Worm (Caenorhabditis elegans) whole organism, L4 larva: Measurements from ENCODE around the gene F28A10.7.
"Not testable (repeated sequence)": the region's sequence is repeated elsewhere in the genome, so short reads cannot be mapped to it uniquely, and the experiment has no call there.

Experiments used
- D1046.2 ChIP-seq: fragments of 200-800 bp; sonication (Bioruptor generic); IDR thresholded peaks from 2 replicates; pipeline ENCODE4 v1.3.6; 2022; ENCODE audit warnings: missing genetic modification characterization, missing compliant biosample characterization
- F26F4.8 ChIP-seq: fragments of 200-800 bp; sonication (Bioruptor generic); conservative IDR thresholded peaks from 2 replicates; pipeline ENCODE4 v1.3.6; 2022; ENCODE audit warnings: missing genetic modification characterization, missing compliant biosample characterization
- F49E8.2 ChIP-seq: sonication (generic microtip); optimal IDR thresholded peaks from 2 replicates; lab custom pipeline; 2016; ENCODE audit warnings: missing compliant biosample characterization, mild to moderate bottlenecking, missing genetic modification characterization, borderline replicate concordance
- R02D3.7 ChIP-seq: fragments of 150-350 bp; sonication (generic microtip); optimal IDR thresholded peaks from 3 replicates; lab custom pipeline; 2014; ENCODE audit warnings: missing biosample characterization, missing genetic modification characterization
- T26A8.4 ChIP-seq: fragments of 200-800 bp; sonication (Bioruptor generic); IDR thresholded peaks from 2 replicates; pipeline ENCODE4 v1.3.6; 2022; ENCODE audit warnings: missing genetic modification characterization, missing compliant biosample characterization
- Y48G9A.11 ChIP-seq: fragments of 200-800 bp; sonication (Bioruptor generic); IDR thresholded peaks from 2 replicates; pipeline ENCODE4 v1.3.6; 2022; ENCODE audit warnings: missing genetic modification reagents, missing genetic modification characterization, missing compliant biosample characterization
- Y75B8A.6 ChIP-seq: fragments of 200-800 bp; sonication (Bioruptor generic); IDR thresholded peaks from 2 replicates; pipeline ENCODE4 v1.3.6; 2022; ENCODE audit warnings: missing genetic modification reagents, missing genetic modification characterization, missing compliant biosample characterization
- ZK546.5 ChIP-seq, 2 experiments: sonication (generic microtip); optimal IDR thresholded peaks; 2 replicates each; lab custom pipeline; 2017; ENCODE audit warnings: missing biosample characterization in 2 of 2, missing genetic modification characterization in 2 of 2
- aha-1 ChIP-seq: fragments of 150-350 bp; peaks from one replicate; lab custom pipeline; 2014; ENCODE audit warnings: missing biosample characterization, missing genetic modification characterization
- aly-2 ChIP-seq: sonication (generic microtip); optimal IDR thresholded peaks from 2 replicates; lab custom pipeline; 2018; ENCODE audit warnings: missing biosample characterization, missing genetic modification characterization
- ama-1 ChIP-seq: fragments of 150-350 bp; optimal IDR thresholded peaks from 2 replicates; lab custom pipeline; 2014; ENCODE audit warnings: inconsistent platforms, mixed read lengths
- arid-1 ChIP-seq: fragments of 200-800 bp; sonication (Bioruptor generic); conservative IDR thresholded peaks from 2 replicates; pipeline ENCODE4 v1.3.6; 2022; ENCODE audit warnings: missing genetic modification reagents, missing genetic modification characterization, missing compliant biosample characterization
- ceh-32 ChIP-seq: sonication (generic microtip); optimal IDR thresholded peaks from 2 replicates; lab custom pipeline; 2016; ENCODE audit warnings: mild to moderate bottlenecking, missing genetic modification characterization, missing compliant biosample characterization; ENCODE audit not compliant: poor library complexity
- ceh-44 ChIP-seq: fragments of 200-800 bp; sonication (Bioruptor generic); IDR thresholded peaks from 2 replicates; pipeline ENCODE4 v1.3.6; 2022; ENCODE audit warnings: missing genetic modification reagents, missing genetic modification characterization, missing compliant biosample characterization
- ctbp-1 ChIP-seq: fragments of 200-800 bp; sonication (Bioruptor generic); IDR thresholded peaks from 2 replicates; pipeline ENCODE4 v1.3.6; 2022; ENCODE audit warnings: missing genetic modification reagents, missing genetic modification characterization, missing compliant biosample characterization
- dmd-8 ChIP-seq: fragments of 200-800 bp; sonication (Bioruptor generic); IDR thresholded peaks from 2 replicates; pipeline ENCODE4 v1.3.6; 2022; ENCODE audit warnings: missing genetic modification characterization, missing compliant biosample characterization
- egl-43 ChIP-seq: fragments of 200-800 bp; sonication (Bioruptor generic); IDR thresholded peaks from 2 replicates; pipeline ENCODE4 v1.3.6; 2022; ENCODE audit warnings: missing genetic modification reagents, missing genetic modification characterization, missing compliant biosample characterization
- fos-1 ChIP-seq: fragments of 150-350 bp; optimal IDR thresholded peaks from 2 replicates; lab custom pipeline; 2014; ENCODE audit warnings: missing biosample characterization, missing genetic modification characterization
- lim-7 ChIP-seq: fragments of 200-800 bp; sonication (Bioruptor generic); IDR thresholded peaks from 2 replicates; pipeline ENCODE4 v1.3.6; 2022; ENCODE audit warnings: missing genetic modification characterization, missing compliant biosample characterization
- lsy-2 ChIP-seq, 2 experiments: fragments of 150-350 bp in 1 of 2; sonication (generic microtip) in 1 of 2; optimal IDR thresholded peaks; 2 replicates each; lab custom pipeline; 2014 to 2017; ENCODE audit warnings: missing biosample characterization in 2 of 2, missing genetic modification characterization in 2 of 2
- madf-5 ChIP-seq, 2 experiments: fragments of 200-800 bp; sonication (Bioruptor generic); IDR thresholded peaks; 2 replicates each; pipeline ENCODE4 v1.3.6; 2022; ENCODE audit warnings: missing compliant biosample characterization in 2 of 2, missing genetic modification characterization in 2 of 2
- mep-1 ChIP-seq: fragments of 150-350 bp; sonication (generic microtip); optimal IDR thresholded peaks from 3 replicates; lab custom pipeline; 2014; ENCODE audit warnings: missing biosample characterization, missing genetic modification characterization
- mes-2 ChIP-seq: sonication (generic microtip); optimal IDR thresholded peaks from 2 replicates; lab custom pipeline; 2016; ENCODE audit warnings: missing genotype, mild to moderate bottlenecking, missing genetic modification characterization, missing compliant biosample characterization; ENCODE audit not compliant: poor library complexity, severe bottlenecking
- mxl-2 ChIP-seq: fragments of 200-800 bp; sonication (Bioruptor generic); conservative IDR thresholded peaks from 2 replicates; pipeline ENCODE4 v1.3.6; 2022; ENCODE audit warnings: missing genetic modification reagents, missing genetic modification characterization, missing compliant biosample characterization
- nhr-11 ChIP-seq: fragments of 150-350 bp; optimal IDR thresholded peaks from 2 replicates; lab custom pipeline; 2014; ENCODE audit warnings: missing biosample characterization, missing genetic modification characterization
- nhr-111 ChIP-seq: fragments of 200-800 bp; sonication (Bioruptor generic); optimal IDR thresholded peaks from 2 replicates; lab custom pipeline; 2018; ENCODE audit warnings: mild to moderate bottlenecking, missing genetic modification characterization, missing compliant biosample characterization
- nhr-237 ChIP-seq: sonication (generic microtip); optimal IDR thresholded peaks from 2 replicates; lab custom pipeline; 2017; ENCODE audit warnings: missing biosample characterization, missing genetic modification characterization
- nhr-6 ChIP-seq: fragments of 150-350 bp; optimal IDR thresholded peaks from 2 replicates; lab custom pipeline; 2014; ENCODE audit warnings: missing biosample characterization, missing genetic modification characterization
- pha-4 ChIP-seq, 2 experiments: fragments of 150-350 bp in 1 of 2; fragments of 200-800 bp in 1 of 2; sonication (Bioruptor generic) in 1 of 2; IDR thresholded peaks in 1 of 2; optimal IDR thresholded peaks in 1 of 2; 2 replicates each; pipeline versions ENCODE4 v1.3.6 to Lab custom; 2014 to 2022; ENCODE audit warnings: missing genetic modification characterization in 2 of 2, missing genetic modification reagents in 2 of 2, missing biosample characterization in 1 of 2, missing compliant biosample characterization in 1 of 2
- php-3 ChIP-seq: fragments of 200-800 bp; sonication (Bioruptor generic); IDR thresholded peaks from 2 replicates; pipeline ENCODE4 v1.3.6; 2022; ENCODE audit warnings: missing genetic modification reagents, missing genetic modification characterization, missing compliant biosample characterization
- pqm-1 ChIP-seq: sonication (generic microtip); optimal IDR thresholded peaks from 2 replicates; lab custom pipeline; 2017; ENCODE audit warnings: missing biosample characterization, missing genetic modification characterization
- saeg-2 ChIP-seq: fragments of 200-800 bp; sonication (Bioruptor generic); IDR thresholded peaks from 2 replicates; pipeline ENCODE4 v1.3.6; 2022; ENCODE audit warnings: missing genetic modification reagents, missing genetic modification characterization, missing compliant biosample characterization
- sdz-12 ChIP-seq: fragments of 200-800 bp; sonication (Bioruptor generic); optimal IDR thresholded peaks from 2 replicates; lab custom pipeline; 2018; ENCODE audit warnings: mild to moderate bottlenecking, missing genetic modification characterization, missing compliant biosample characterization
- snpc-4 ChIP-seq: fragments of 150-350 bp; optimal IDR thresholded peaks from 2 replicates; lab custom pipeline; 2014; ENCODE audit warnings: missing biosample characterization, missing genetic modification characterization
- spr-1 ChIP-seq: sonication (generic microtip); optimal IDR thresholded peaks from 2 replicates; lab custom pipeline; 2016; ENCODE audit warnings: mild to moderate bottlenecking, missing genetic modification characterization, missing compliant biosample characterization
- spr-3 ChIP-seq: fragments of 200-800 bp; sonication (Bioruptor generic); optimal IDR thresholded peaks from 2 replicates; lab custom pipeline; 2018; ENCODE audit warnings: mild to moderate bottlenecking, missing genetic modification characterization, missing compliant biosample characterization
- tag-97 ChIP-seq: fragments of 200-800 bp; sonication (Bioruptor generic); IDR thresholded peaks from 2 replicates; pipeline ENCODE4 v1.3.6; 2022; ENCODE audit warnings: missing genetic modification characterization, missing compliant biosample characterization
- unc-62 ChIP-seq, 3 experiments: fragments of 150-350 bp in 1 of 3; sonication (generic microtip); optimal IDR thresholded peaks in 2 of 3; peaks in 1 of 3; 1 replicate in 1 of 3; 2 replicates in 2 of 3; lab custom pipeline; 2014 to 2017; ENCODE audit warnings: missing biosample characterization in 3 of 3, missing genetic modification characterization in 3 of 3, missing genetic modification reagents in 3 of 3, missing genotype in 1 of 3
- zfp-2 ChIP-seq: sonication (generic microtip); optimal IDR thresholded peaks from 2 replicates; lab custom pipeline; 2016; ENCODE audit warnings: mild to moderate bottlenecking, missing genetic modification characterization, missing compliant biosample characterization
- zfp-3 ChIP-seq: fragments of 200-800 bp; sonication (Bioruptor generic); conservative IDR thresholded peaks from 2 replicates; pipeline ENCODE4 v1.3.6; 2022; ENCODE audit warnings: missing genetic modification reagents, missing genetic modification characterization, missing compliant biosample characterization
- ztf-7 ChIP-seq: fragments of 150-350 bp; optimal IDR thresholded peaks from 2 replicates; lab custom pipeline; 2014; ENCODE audit warnings: missing biosample characterization, missing genetic modification characterization

The F28A10.7 gene

ce11 chrII:825521-825920 is 20.0 kb downstream of the F28A10.7 start, which contains the start of gene F28A10.1:
F28A10.1 (plus strand) TSS chrII:825821.
- peak; percentile 8 for TF ChIP-seq aha-1
- no peak for TF ChIP-seq egl-43

DNA sequence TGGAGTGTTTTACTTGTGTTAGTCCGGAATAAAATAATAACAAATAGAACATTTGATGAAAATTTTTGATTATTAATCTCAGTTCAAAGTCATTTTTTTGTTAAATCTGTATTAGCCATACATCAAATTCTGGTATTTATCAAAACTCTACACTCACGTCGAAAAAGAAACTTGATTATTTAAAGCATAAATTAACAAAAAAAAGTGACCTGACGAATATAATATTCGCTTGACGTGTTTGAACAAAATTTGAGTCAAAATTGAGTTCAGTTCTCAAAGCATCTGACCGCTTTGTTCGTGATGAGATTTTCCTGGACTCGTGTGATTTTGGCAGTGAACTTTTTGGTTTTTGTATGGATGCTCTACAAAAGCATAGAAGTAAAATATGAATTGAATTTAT is 22.0 kb downstream of the F28A10.7 start, which contains the start of gene F46F5.10:
F46F5.10 (plus strand) TSS at position 301 of the 400 bp plus-strand sequence.
- TF ChIP-seq ztf-7 (tag; lab: Kevin White, UChicago) (no peak), nhr-111 (GFP tag; lab: Kevin White, UChicago) (no peak), lsy-2 (tag; optimal IDR thresholded peaks at IDR 0.05; lab: Kevin White, UChicago) (no peak), saeg-2 (GFP tag; lab: Robert Waterston, UW) (no peak), snpc-4 (tag; lab: Kevin White, UChicago) (no peak), R02D3.7 (tag; lab: Kevin White, UChicago) (no peak), T26A8.4 (GFP tag; lab: Robert Waterston, UW) (no peak), ceh-32 (tag; lab: Kevin White, UChicago) (no peak), mep-1 (no peak)

DNA sequence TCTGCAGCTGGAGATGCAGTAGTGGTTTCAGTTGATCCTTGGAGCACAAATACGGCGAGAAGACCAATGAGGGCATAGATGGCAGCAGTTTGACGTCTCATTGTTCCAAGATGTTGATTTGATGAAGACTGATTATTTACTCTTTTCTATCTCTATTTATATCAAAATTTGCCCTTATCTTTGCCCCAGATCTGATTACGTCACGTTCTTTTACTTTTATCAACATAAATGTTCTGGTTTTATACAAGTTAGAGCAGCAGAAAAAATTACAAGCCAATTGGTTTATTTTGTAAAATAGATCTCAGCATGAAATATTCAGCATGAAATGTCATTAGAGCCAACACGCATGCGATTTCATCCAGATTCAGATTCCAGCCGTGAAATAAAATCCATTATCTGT is 22.8 kb downstream of the F28A10.7 start, which contains the start of gene msrp-4:
msrp-4 (minus strand) TSS at position 101 of the 400 bp plus-strand sequence.
- not testable (repeated sequence) for TF ChIP-seq mep-1; nhr-6 (tag; lab: Kevin White, UChicago); fos-1 (tag; lab: Kevin White, UChicago)

- TF ChIP-seq F26F4.8 (GFP tag; lab: Robert Waterston, UW), result no peak
- TF ChIP-seq unc-62 (GFP tag; optimal IDR thresholded peaks at IDR 0.05 in 1 of 2; lab: Kevin White, UChicago), result peak in 1 of 2 experiments; percentile 73
- TF ChIP-seq unc-62 (tag; optimal IDR thresholded peaks at IDR 0.05; lab: Kevin White, UChicago), result no peak
Measured at ce11 chrII:821514-821913, 24.0 kb downstream of the F28A10.7 start, which contains the start of gene F46F5.8. F46F5.8 (minus strand) TSS chrII:821614.

DNA sequence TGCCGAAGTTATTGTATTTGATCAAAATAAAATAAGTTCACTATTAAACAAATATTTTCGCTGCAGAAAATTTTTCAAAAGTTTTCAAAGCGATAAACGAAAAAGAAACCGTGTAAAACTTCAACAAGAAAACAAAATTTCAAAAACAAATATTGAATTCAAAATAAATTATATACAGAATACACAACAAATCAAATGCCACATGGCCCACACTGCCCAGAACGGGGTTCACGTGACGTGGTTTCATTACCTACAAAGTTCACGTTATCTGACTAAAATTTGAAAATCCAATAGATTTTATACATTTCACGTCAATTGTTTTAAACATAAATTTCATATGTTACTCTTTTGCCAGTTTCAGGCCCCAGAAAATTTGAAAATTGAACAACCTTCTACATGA is 25.0 kb downstream of the F28A10.7 start, which contains the start of gene F46F5.7:
F46F5.7 (minus strand) TSS at position 101 of the 400 bp plus-strand sequence.
- TF ChIP-seq arid-1, result no peak
- TF ChIP-seq zfp-3 (GFP tag; lab: Robert Waterston, UW), result no peak
- no peak for TF ChIP-seq pqm-1 (tag; lab: Kevin White, UChicago)
- TF ChIP-seq ctbp-1 (GFP tag; lab: Robert Waterston, UW), result no peak
- no peak for TF ChIP-seq pha-4 (GFP tag; IDR thresholded peaks at IDR 0.05; lab: Robert Waterston, UW)
- TF ChIP-seq pha-4 (tag; optimal IDR thresholded peaks at IDR 0.05; lab: Kevin White, UChicago), result no peak
- TF ChIP-seq ama-1 (lab: Kevin White, UChicago), result no peak
- TF ChIP-seq ZK546.5 (tag; optimal IDR thresholded peaks at IDR 0.05; lab: Kevin White, UChicago), result no peak
- TF ChIP-seq spr-3, result no peak
- no peak for TF ChIP-seq F49E8.2 (tag; lab: Kevin White, UChicago)
- no peak for TF ChIP-seq mes-2
- TF ChIP-seq lim-7 (GFP tag; lab: Robert Waterston, UW), result no peak
- no peak for TF ChIP-seq zfp-2
- no peak for TF ChIP-seq sdz-12
- TF ChIP-seq lsy-2 (tag; optimal IDR thresholded peaks at IDR 0.05; lab: Kevin White, UChicago), result no peak

ce11 chrII:814737-815136 is 30.8 kb downstream of the F28A10.7 start, which contains the start of gene msrp-3:
msrp-3 (minus strand) TSS chrII:814837.
- no peak for TF ChIP-seq nhr-237 (tag; lab: Kevin White, UChicago)
- TF ChIP-seq nhr-11 (tag; lab: Kevin White, UChicago), result no peak
- TF ChIP-seq mxl-2 (GFP tag; lab: Robert Waterston, UW), result no peak
- no peak for TF ChIP-seq madf-5 (GFP tag; IDR thresholded peaks at IDR 0.05; lab: Robert Waterston, UW)
- TF ChIP-seq zfp-3 (GFP tag; lab: Robert Waterston, UW), result no peak
- TF ChIP-seq ceh-44 (GFP tag; lab: Robert Waterston, UW), result no peak
- TF ChIP-seq spr-1 (tag; lab: Kevin White, UChicago), result no peak
- TF ChIP-seq lim-7 (GFP tag; lab: Robert Waterston, UW), result no peak
- TF ChIP-seq dmd-8 (GFP tag; lab: Robert Waterston, UW), result no peak
- no peak for TF ChIP-seq tag-97
- no peak for TF ChIP-seq aly-2 (tag; lab: Kevin White, UChicago)
- TF ChIP-seq pha-4 (GFP tag; IDR thresholded peaks at IDR 0.05; lab: Robert Waterston, UW), result no peak
- TF ChIP-seq pha-4 (tag; optimal IDR thresholded peaks at IDR 0.05; lab: Kevin White, UChicago), result no peak
- TF ChIP-seq php-3, result no peak
- TF ChIP-seq F26F4.8 (GFP tag; lab: Robert Waterston, UW), result no peak
- TF ChIP-seq D1046.2, result no peak
- no peak for TF ChIP-seq Y48G9A.11
- TF ChIP-seq Y75B8A.6 (GFP tag; lab: Robert Waterston, UW), result no peak
